Fruit fly (Drosophila melanogaster) whole organism, embryonic: ENCODE results near the gene CG42869.

Experiments used
- CG11456 ChIP-seq: fragments of 200-800 bp; sonication (Bioruptor generic); IDR thresholded peaks from 3 replicates; pipeline ENCODE4 v1.3.6; 2022; ENCODE audit warnings: missing biosample characterization, missing genetic modification characterization
- CG14050 ChIP-seq: fragments of 200-800 bp; sonication (Bioruptor generic); IDR thresholded peaks from 3 replicates; pipeline ENCODE4 v1.3.6; 2022; ENCODE audit warnings: missing biosample characterization, missing genetic modification characterization
- CG31224 ChIP-seq: fragments of 200-800 bp; sonication (Bioruptor generic); IDR thresholded peaks from 2 replicates; pipeline ENCODE4 v1.3.6; 2022; ENCODE audit warnings: missing biosample characterization, missing genetic modification characterization
- CG6272 ChIP-seq: fragments of 200-800 bp; sonication (Bioruptor generic); IDR thresholded peaks from 2 replicates; pipeline ENCODE4 v1.3.6; 2022; ENCODE audit warnings: missing biosample characterization, missing genetic modification characterization
- ERR ChIP-seq: fragments of 200-800 bp; sonication (Bioruptor generic); optimal IDR thresholded peaks from 2 replicates; lab custom pipeline; 2016; ENCODE audit warnings: missing biosample characterization, missing genetic modification characterization
- Hr78 ChIP-seq, 2 experiments: fragments of 200-800 bp in 1 of 2; fragments of >200 bp in 1 of 2; sonication (Bioruptor generic) in 1 of 2; optimal IDR thresholded peaks; 2 replicates each; lab custom pipeline; 2017 to 2019; ENCODE audit warnings: missing biosample characterization in 2 of 2, missing genetic modification characterization in 2 of 2, mild to moderate bottlenecking in 1 of 2, moderate library complexity in 1 of 2
- Lpt ChIP-seq: fragments of >200 bp; optimal IDR thresholded peaks from 2 replicates; lab custom pipeline; 2018; ENCODE audit warnings: missing biosample characterization, missing genetic modification characterization
- btn ChIP-seq: fragments of 200-800 bp; sonication (Bioruptor generic); optimal IDR thresholded peaks from 2 replicates; lab custom pipeline; 2016; ENCODE audit warnings: missing biosample characterization, missing genetic modification characterization
- chm ChIP-seq: fragments of 200-800 bp; sonication (Bioruptor generic); IDR thresholded peaks from 2 replicates; pipeline ENCODE4 v1.3.6; 2022; ENCODE audit warnings: missing biosample characterization, missing genetic modification characterization
- eve ChIP-seq, 2 experiments: fragments of >200 bp; optimal IDR thresholded peaks; 2 replicates each; lab custom pipeline; 2017; ENCODE audit warnings: missing biosample characterization in 2 of 2, missing genetic modification characterization in 2 of 2
- fd64A ChIP-seq: fragments of 200-800 bp; sonication (Bioruptor generic); optimal IDR thresholded peaks from 3 replicates; lab custom pipeline; 2018; ENCODE audit warnings: missing biosample characterization, mild to moderate bottlenecking, missing genetic modification characterization
- h ChIP-seq: fragments of >200 bp; optimal IDR thresholded peaks from 2 replicates; lab custom pipeline; 2017
- psq ChIP-seq: fragments of 200-800 bp; sonication (Bioruptor generic); optimal IDR thresholded peaks from 2 replicates; lab custom pipeline; 2017; ENCODE audit warnings: missing biosample characterization, missing genetic modification characterization
- tx ChIP-seq: fragments of 200-800 bp; sonication (Bioruptor generic); optimal IDR thresholded peaks from 2 replicates; lab custom pipeline; 2016; ENCODE audit warnings: missing biosample characterization, missing genetic modification characterization

DNA sequence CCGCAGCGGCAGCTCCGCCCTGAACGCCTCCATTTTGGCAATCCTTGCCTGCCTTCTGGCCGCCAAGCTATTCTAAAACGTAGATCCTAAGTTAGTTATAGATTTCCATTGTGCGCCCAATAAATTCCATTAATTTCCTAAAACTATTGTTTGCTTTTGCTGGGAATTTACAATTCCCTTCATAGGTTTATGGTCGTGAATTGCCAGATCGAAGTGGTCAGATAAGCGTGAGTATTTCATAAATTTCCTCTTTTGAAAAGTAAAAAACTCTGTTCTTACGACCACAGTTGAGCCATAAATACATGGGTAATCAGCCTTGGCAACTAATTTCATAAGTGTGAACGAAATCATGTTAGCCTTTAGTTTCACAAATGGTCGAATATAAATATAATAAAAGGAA is 16.4 kb upstream of the CG42869 start:
- no peak for TF ChIP-seq Lpt (GFP tag; lab: Kevin White, UChicago)
- TF ChIP-seq psq (GFP tag; lab: Kevin White, UChicago), result no peak
- no peak for TF ChIP-seq CG14050 (GFP tag; lab: Robert Waterston, UW)
- TF ChIP-seq CG31224 (GFP tag; lab: Robert Waterston, UW), result no peak
- TF ChIP-seq btn (GFP tag; lab: Kevin White, UChicago), result no peak
- no peak for TF ChIP-seq CG6272 (GFP tag; lab: Robert Waterston, UW)
- no peak for TF ChIP-seq ERR (GFP tag; lab: Kevin White, UChicago)
- no peak for TF ChIP-seq CG11456
- no peak for TF ChIP-seq Hr78 (GFP tag; optimal IDR thresholded peaks at IDR 0.05; lab: Kevin White, UChicago)
- TF ChIP-seq fd64A, result no peak
- no peak for TF ChIP-seq chm (GFP tag; lab: Robert Waterston, UW)
- TF ChIP-seq h (lab: Kevin White, UChicago), result no peak
- no peak for TF ChIP-seq eve (GFP tag; optimal IDR thresholded peaks at IDR 0.05; lab: Kevin White, UChicago)
- no peak for TF ChIP-seq tx (GFP tag; lab: Kevin White, UChicago)
